Fruit fly (Drosophila melanogaster) whole organism, pupa: Measurements from ENCODE around the gene CG5623.

Experiments
- CG13204 ChIP-seq: fragments of 200-800 bp; sonication (Bioruptor generic); optimal IDR thresholded peaks from 2 replicates; lab custom pipeline; 2018; ENCODE audit warnings: missing biosample characterization, mild to moderate bottlenecking, missing genetic modification characterization, moderate library complexity
- CG17806 ChIP-seq: fragments of 200-800 bp; sonication (Bioruptor generic); optimal IDR thresholded peaks from 2 replicates; lab custom pipeline; 2018; ENCODE audit warnings: missing biosample characterization, mild to moderate bottlenecking, missing genetic modification characterization, moderate library complexity
- D1 ChIP-seq: fragments of 200-800 bp; sonication (Bioruptor generic); optimal IDR thresholded peaks from 2 replicates; lab custom pipeline; 2018; ENCODE audit warnings: missing biosample characterization, mild to moderate bottlenecking, missing genetic modification characterization, moderate library complexity
- Pif1A ChIP-seq: fragments of 200-800 bp; sonication (Bioruptor generic); optimal IDR thresholded peaks from 3 replicates; lab custom pipeline; 2016; ENCODE audit warnings: missing biosample characterization, missing genetic modification characterization

- TF ChIP-seq CG17806 (tag; lab: Kevin White, UChicago), result no peak
- TF ChIP-seq D1 (tag; lab: Kevin White, UChicago), result no peak
- TF ChIP-seq CG13204 (GFP tag; lab: Kevin White, UChicago), result no peak
- no peak for TF ChIP-seq Pif1A (GFP tag; lab: Kevin White, UChicago)
Measured at dm6 chr3R:15807877-15808381, 40.7 kb upstream of the CG5623 start.
